Fruit fly (Drosophila melanogaster) whole organism, embryonic: ENCODE measurements around the gene Pp1-87B.

ENCODE experiments used
- Abd-B ChIP-seq: fragments of 200-800 bp; sonication (Bioruptor generic); optimal IDR thresholded peaks from 2 replicates; lab custom pipeline; 2018; ENCODE audit warnings: missing biosample characterization, mild to moderate bottlenecking, missing genetic modification characterization, moderate library complexity
- B-H2 ChIP-seq: fragments of 200-800 bp; sonication (Bioruptor generic); optimal IDR thresholded peaks from 2 replicates; lab custom pipeline; 2018; ENCODE audit warnings: missing biosample characterization, mild to moderate bottlenecking, missing genetic modification characterization
- CG11456 ChIP-seq: fragments of 200-800 bp; sonication (Bioruptor generic); IDR thresholded peaks from 3 replicates; pipeline ENCODE4 v1.3.6; 2022; ENCODE audit warnings: missing biosample characterization, missing genetic modification characterization
- CG12071 ChIP-seq: fragments of 200-800 bp; sonication (Bioruptor generic); optimal IDR thresholded peaks from 3 replicates; lab custom pipeline; 2018; ENCODE audit warnings: missing biosample characterization, mild to moderate bottlenecking, missing genetic modification characterization
- CG12155 ChIP-seq: fragments of 200-800 bp; sonication (Bioruptor generic); optimal IDR thresholded peaks from 3 replicates; lab custom pipeline; 2016; ENCODE audit warnings: missing biosample characterization, missing genetic modification characterization
- CG12659 ChIP-seq: fragments of 200-800 bp; sonication (Bioruptor generic); optimal IDR thresholded peaks from 3 replicates; lab custom pipeline; 2017; ENCODE audit warnings: mild to moderate bottlenecking, missing biosample characterization, missing genetic modification reagents, missing genetic modification characterization
- CG13296 ChIP-seq: fragments of 200-800 bp; sonication (Bioruptor generic); optimal IDR thresholded peaks from 3 replicates; lab custom pipeline; 2018; ENCODE audit warnings: missing biosample characterization, mild to moderate bottlenecking, missing genetic modification characterization
- CG14441 ChIP-seq: fragments of 200-800 bp; sonication (Bioruptor generic); IDR thresholded peaks from 2 replicates; pipeline ENCODE4 v1.3.6; 2022; ENCODE audit warnings: missing biosample characterization, missing genetic modification characterization
- CG16813 ChIP-seq: fragments of 200-800 bp; sonication (Bioruptor generic); IDR thresholded peaks from 3 replicates; pipeline ENCODE4 v1.3.6; 2022; ENCODE audit warnings: missing biosample characterization, missing genetic modification characterization; ENCODE audit not compliant: partially characterized antibody
- CG17829 ChIP-seq: fragments of 200-800 bp; optimal IDR thresholded peaks from 2 replicates; lab custom pipeline; 2019; ENCODE audit warnings: missing biosample characterization, mild to moderate bottlenecking, missing genetic modification characterization, moderate library complexity
- CG2120 ChIP-seq: fragments of 200-800 bp; sonication (Bioruptor generic); optimal IDR thresholded peaks from 3 replicates; lab custom pipeline; 2016; ENCODE audit warnings: missing biosample characterization, missing genetic modification characterization
- CG2199 ChIP-seq: fragments of 200-800 bp; sonication (Bioruptor generic); IDR thresholded peaks from 3 replicates; pipeline ENCODE4 v1.3.6; 2022; ENCODE audit warnings: missing biosample characterization, missing genetic modification characterization
- CG2678 ChIP-seq: fragments of 200-800 bp; sonication (Bioruptor generic); optimal IDR thresholded peaks from 3 replicates; lab custom pipeline; 2019; ENCODE audit warnings: missing biosample characterization, mild to moderate bottlenecking, missing genetic modification characterization, moderate library complexity
- CG30403 ChIP-seq: fragments of 200-800 bp; sonication (Bioruptor generic); optimal IDR thresholded peaks from 3 replicates; lab custom pipeline; 2016; ENCODE audit warnings: missing biosample characterization, missing genetic modification characterization
- CG31365 ChIP-seq: fragments of 200-800 bp; sonication (Bioruptor generic); optimal IDR thresholded peaks from 2 replicates; lab custom pipeline; 2018; ENCODE audit warnings: missing biosample characterization, mild to moderate bottlenecking, missing genetic modification characterization
- CG34376 ChIP-seq: fragments of 200-800 bp; sonication (Bioruptor generic); optimal IDR thresholded peaks from 2 replicates; lab custom pipeline; 2018; ENCODE audit warnings: missing biosample characterization, mild to moderate bottlenecking, missing genetic modification characterization
- CG4282 ChIP-seq: fragments of 200-800 bp; sonication (Bioruptor generic); optimal IDR thresholded peaks from 2 replicates; lab custom pipeline; 2016; ENCODE audit warnings: missing biosample characterization, missing genetic modification characterization
- CG5180 ChIP-seq: fragments of 200-800 bp; sonication (Bioruptor generic); optimal IDR thresholded peaks from 3 replicates; lab custom pipeline; 2017; ENCODE audit warnings: missing biosample characterization, missing genetic modification characterization, mild to moderate bottlenecking, moderate library complexity, missing genetic modification reagents
- CG6272 ChIP-seq: fragments of 200-800 bp; sonication (Bioruptor generic); IDR thresholded peaks from 2 replicates; pipeline ENCODE4 v1.3.6; 2022; ENCODE audit warnings: missing biosample characterization, missing genetic modification characterization
- CG6689 ChIP-seq: fragments of 200-800 bp; sonication (Bioruptor generic); IDR thresholded peaks from 2 replicates; pipeline ENCODE4 v1.3.6; 2022; ENCODE audit warnings: missing biosample characterization, missing genetic modification characterization
- CG6813 ChIP-seq: fragments of 200-800 bp; sonication (Bioruptor generic); optimal IDR thresholded peaks from 2 replicates; lab custom pipeline; 2017; ENCODE audit warnings: missing biosample characterization, missing genetic modification characterization, mild to moderate bottlenecking, moderate library complexity, missing genetic modification reagents
- CG6854 ChIP-seq: fragments of 200-800 bp; sonication (Bioruptor generic); optimal IDR thresholded peaks from 3 replicates; lab custom pipeline; 2017; ENCODE audit warnings: missing biosample characterization, mild to moderate bottlenecking, missing genetic modification characterization
- CG7372 ChIP-seq: fragments of 200-800 bp; sonication (Bioruptor generic); IDR thresholded peaks from 2 replicates; pipeline ENCODE4 v1.3.6; 2022; ENCODE audit warnings: missing biosample characterization, missing genetic modification characterization
- CG7745 ChIP-seq: fragments of 200-800 bp; sonication (Bioruptor generic); optimal IDR thresholded peaks from 2 replicates; lab custom pipeline; 2018; ENCODE audit warnings: missing biosample characterization, mild to moderate bottlenecking, missing genetic modification characterization, moderate library complexity
- CG8944 ChIP-seq: fragments of 200-800 bp; sonication (Bioruptor generic); optimal IDR thresholded peaks from 3 replicates; lab custom pipeline; 2016; ENCODE audit warnings: missing biosample characterization, missing genetic modification characterization
- Deaf1 ChIP-seq: fragments of 200-800 bp; optimal IDR thresholded peaks from 3 replicates; lab custom pipeline; 2019; ENCODE audit warnings: missing biosample characterization, mild to moderate bottlenecking, missing genetic modification characterization, moderate library complexity
- Drgx ChIP-seq: fragments of 200-800 bp; sonication (Bioruptor generic); IDR thresholded peaks from 2 replicates; pipeline ENCODE4 v1.3.6; 2022; ENCODE audit warnings: missing biosample characterization, missing genetic modification characterization
- H15 ChIP-seq: fragments of 200-800 bp; sonication (Bioruptor generic); IDR thresholded peaks from 3 replicates; pipeline ENCODE4 v1.3.6; 2022; ENCODE audit warnings: missing biosample characterization, missing genetic modification characterization
- Hmr ChIP-seq: fragments of 200-800 bp; sonication (Bioruptor generic); optimal IDR thresholded peaks from 3 replicates; lab custom pipeline; 2017; ENCODE audit warnings: mild to moderate bottlenecking, missing biosample characterization, missing genetic modification reagents, missing genetic modification characterization
- MESR4 ChIP-seq: fragments of 200-800 bp; sonication (Bioruptor generic); optimal IDR thresholded peaks from 2 replicates; lab custom pipeline; 2018; ENCODE audit warnings: missing biosample characterization, mild to moderate bottlenecking, missing genetic modification characterization, moderate library complexity
- Mrtf ChIP-seq: fragments of 200-800 bp; sonication (Bioruptor generic); IDR thresholded peaks from 3 replicates; pipeline ENCODE4 v1.3.6; 2022; ENCODE audit warnings: missing biosample characterization, missing genetic modification characterization
- Scr ChIP-seq: fragments of 200-800 bp; sonication (Bioruptor generic); IDR thresholded peaks from 2 replicates; pipeline ENCODE4 v1.3.6; 2022; ENCODE audit warnings: missing biosample characterization, missing genetic modification characterization; ENCODE audit not compliant: partially characterized antibody
- Sry-β ChIP-seq: fragments of 200-800 bp; sonication (Bioruptor generic); optimal IDR thresholded peaks from 2 replicates; lab custom pipeline; 2018; ENCODE audit warnings: missing biosample characterization, mild to moderate bottlenecking, missing genetic modification characterization, moderate library complexity
- ac ChIP-seq: fragments of 200-800 bp; sonication (Bioruptor generic); optimal IDR thresholded peaks from 3 replicates; lab custom pipeline; 2017; ENCODE audit warnings: missing biosample characterization, mild to moderate bottlenecking, missing genetic modification characterization
- corto ChIP-seq: fragments of 200-800 bp; sonication (Bioruptor generic); optimal IDR thresholded peaks from 2 replicates; lab custom pipeline; 2016; ENCODE audit warnings: missing biosample characterization, mild to moderate bottlenecking, missing genetic modification characterization, moderate library complexity
- crp ChIP-seq, 2 experiments: fragments of 200-800 bp; sonication (Bioruptor generic); optimal IDR thresholded peaks; 2 replicates in 1 of 2; 3 replicates in 1 of 2; lab custom pipeline; 2017; ENCODE audit warnings: missing biosample characterization in 2 of 2, missing genetic modification characterization in 2 of 2, mild to moderate bottlenecking in 1 of 2, moderate library complexity in 1 of 2
- cwo ChIP-seq: fragments of 200-800 bp; sonication (Bioruptor generic); optimal IDR thresholded peaks from 3 replicates; lab custom pipeline; 2017; ENCODE audit warnings: missing biosample characterization, missing genetic modification characterization, mild to moderate bottlenecking, moderate library complexity, missing genetic modification reagents
- dan ChIP-seq: fragments of 200-800 bp; sonication (Bioruptor generic); IDR thresholded peaks from 2 replicates; pipeline ENCODE4 v1.3.6; 2022; ENCODE audit warnings: missing biosample characterization, missing genetic modification characterization
- fd102C ChIP-seq: fragments of 200-800 bp; sonication (Bioruptor generic); optimal IDR thresholded peaks from 2 replicates; lab custom pipeline; 2018; ENCODE audit warnings: missing biosample characterization, mild to moderate bottlenecking, missing genetic modification characterization, moderate library complexity
- gfzf ChIP-seq: fragments of 200-800 bp; sonication (Bioruptor generic); optimal IDR thresholded peaks from 2 replicates; lab custom pipeline; 2016; ENCODE audit warnings: missing biosample characterization, mild to moderate bottlenecking, missing genetic modification characterization, moderate library complexity
- gsb ChIP-seq: fragments of 200-800 bp; sonication (Bioruptor generic); IDR thresholded peaks from 2 replicates; pipeline ENCODE4 v1.3.6; 2022; ENCODE audit warnings: missing biosample characterization, missing genetic modification characterization
- gt ChIP-seq: fragments of 200-800 bp; sonication (Bioruptor generic); IDR thresholded peaks from 2 replicates; pipeline ENCODE4 v1.3.6; 2022; ENCODE audit warnings: missing biosample characterization, missing genetic modification characterization
- hbn ChIP-seq: fragments of 200-800 bp; sonication (Bioruptor generic); IDR thresholded peaks from 2 replicates; pipeline ENCODE4 v1.3.6; 2022; ENCODE audit warnings: missing biosample characterization, missing genetic modification characterization; ENCODE audit not compliant: partially characterized antibody
- ind ChIP-seq: fragments of 200-800 bp; sonication (Bioruptor generic); optimal IDR thresholded peaks from 3 replicates; lab custom pipeline; 2016; ENCODE audit warnings: missing biosample characterization, missing genetic modification characterization
- kni ChIP-seq: fragments of 200-800 bp; sonication (Bioruptor generic); optimal IDR thresholded peaks from 3 replicates; lab custom pipeline; 2017; ENCODE audit warnings: mild to moderate bottlenecking, missing biosample characterization, missing genetic modification reagents, missing genetic modification characterization
- lola ChIP-seq, 3 experiments: fragments of >200 bp in 2 of 3; fragments of 200-800 bp in 1 of 3; sonication (Bioruptor generic) in 1 of 3; optimal IDR thresholded peaks; 2 replicates each; lab custom pipeline; 2017 to 2019; ENCODE audit warnings: missing biosample characterization in 3 of 3, missing genetic modification characterization in 3 of 3, mild to moderate bottlenecking in 1 of 3, moderate library complexity in 1 of 3
- mam ChIP-seq: fragments of 200-800 bp; sonication (Bioruptor generic); optimal IDR thresholded peaks from 3 replicates; lab custom pipeline; 2016; ENCODE audit warnings: missing biosample characterization, missing genetic modification characterization
- trem ChIP-seq: fragments of 200-800 bp; optimal IDR thresholded peaks from 3 replicates; lab custom pipeline; 2019; ENCODE audit warnings: missing biosample characterization, mild to moderate bottlenecking, missing genetic modification characterization, moderate library complexity
- zen2 ChIP-seq: fragments of 200-800 bp; sonication (Bioruptor generic); IDR thresholded peaks from 3 replicates; pipeline ENCODE4 v1.3.6; 2022; ENCODE audit warnings: missing biosample characterization, missing genetic modification characterization; ENCODE audit not compliant: partially characterized antibody

Gene Pp1-87B

dm6 chr3R:12422379-12422975 lies 3.2 kb downstream of the Pp1-87B start, which contains the start of the genes Scgbeta and CG17202 (continued):
- peak; percentile 37 for TF ChIP-seq CG30403 (GFP tag; lab: Kevin White, UChicago)
- TF ChIP-seq B-H2 (GFP tag; lab: Kevin White, UChicago) = no peak
- no peak for TF ChIP-seq CG14441 (GFP tag; lab: Robert Waterston, UW)
- no peak for TF ChIP-seq CG6813
- no peak for TF ChIP-seq hbn (GFP tag; lab: Robert Waterston, UW)
- TF ChIP-seq CG6272 (GFP tag; lab: Robert Waterston, UW) = no peak
- no peak for TF ChIP-seq CG7745 (tag; lab: Kevin White, UChicago)
- TF ChIP-seq CG13296 (GFP tag; lab: Kevin White, UChicago) = no peak
- TF ChIP-seq mam (GFP tag; lab: Kevin White, UChicago) = peak; percentile 28
- TF ChIP-seq CG5180 = no peak
- peak; percentile 27 for TF ChIP-seq CG17829
- no peak for TF ChIP-seq Sry-β (GFP tag; lab: Kevin White, UChicago)
- TF ChIP-seq CG31365 (tag; lab: Kevin White, UChicago) = no peak
- no peak for TF ChIP-seq cwo (GFP tag; lab: Kevin White, UChicago)
- peak; percentile 44 for TF ChIP-seq CG12659 (GFP tag; lab: Kevin White, UChicago)
- peak; percentile 59 for TF ChIP-seq CG2120 (GFP tag; lab: Kevin White, UChicago)
- TF ChIP-seq gsb = no peak
- no peak for TF ChIP-seq CG6854
- no peak for TF ChIP-seq H15 (GFP tag; lab: Robert Waterston, UW)
- TF ChIP-seq CG16813 = no peak
- TF ChIP-seq Mrtf (GFP tag; lab: Robert Waterston, UW) = no peak
- TF ChIP-seq zen2 (GFP tag; lab: Robert Waterston, UW) = no peak
- TF ChIP-seq kni (GFP tag; lab: Kevin White, UChicago) = no peak
- no peak for TF ChIP-seq CG12071
- no peak for TF ChIP-seq ind (GFP tag; lab: Kevin White, UChicago)
- TF ChIP-seq CG8944 (GFP tag; lab: Kevin White, UChicago) = peak; percentile 25
- TF ChIP-seq trem (tag; lab: Kevin White, UChicago) = peak; percentile 25
- no peak for TF ChIP-seq CG2678
- TF ChIP-seq Deaf1 = no peak
- TF ChIP-seq fd102C (GFP tag; lab: Kevin White, UChicago) = no peak
- no peak for TF ChIP-seq CG7372 (GFP tag; lab: Robert Waterston, UW)
- peak; percentile 75 for TF ChIP-seq MESR4
- no peak for TF ChIP-seq Hmr (GFP tag; lab: Kevin White, UChicago)
- no peak for TF ChIP-seq Drgx (GFP tag; lab: Robert Waterston, UW)
- no peak for TF ChIP-seq Scr
- TF ChIP-seq Abd-B (GFP tag; lab: Kevin White, UChicago) = no peak
- TF ChIP-seq CG4282 (GFP tag; lab: Kevin White, UChicago) = no peak
- TF ChIP-seq crp (GFP tag; optimal IDR thresholded peaks at IDR 0.05; lab: Kevin White, UChicago) = peak in 1 of 2 experiments; percentile 11
- TF ChIP-seq gt (GFP tag; lab: Robert Waterston, UW) = no peak
- TF ChIP-seq CG6689 = no peak
- TF ChIP-seq CG11456 (GFP tag; lab: Robert Waterston, UW) = peak; percentile 38; the same call in 1 of the 3 replicates
- TF ChIP-seq CG34376 (GFP tag; lab: Kevin White, UChicago) = peak; percentile 40
- no peak for TF ChIP-seq corto (GFP tag; lab: Kevin White, UChicago)
- no peak for TF ChIP-seq CG2199 (GFP tag; lab: Robert Waterston, UW)
- no peak for TF ChIP-seq CG12155 (GFP tag; lab: Kevin White, UChicago)
- no peak for TF ChIP-seq ac (GFP tag; lab: Kevin White, UChicago)
- peak; percentile 92 for TF ChIP-seq gfzf
- no peak for TF ChIP-seq lola (GFP tag; optimal IDR thresholded peaks at IDR 0.05; lab: Kevin White, UChicago)
- TF ChIP-seq dan (GFP tag; lab: Robert Waterston, UW) = no peak
